Fruit fly (Drosophila melanogaster) S2 (cell line): ENCODE data around the gene CG14082.

Experiments used
- CG8478 ChIP-seq: fragments of >200 bp; optimal IDR thresholded peaks from 2 replicates; lab custom pipeline; 2018
- CTCF ChIP-seq, 2 experiments: fragments of >200 bp; optimal IDR thresholded peaks; 2 replicates each; lab custom pipeline; 2018

CG14082 gene

DNA sequence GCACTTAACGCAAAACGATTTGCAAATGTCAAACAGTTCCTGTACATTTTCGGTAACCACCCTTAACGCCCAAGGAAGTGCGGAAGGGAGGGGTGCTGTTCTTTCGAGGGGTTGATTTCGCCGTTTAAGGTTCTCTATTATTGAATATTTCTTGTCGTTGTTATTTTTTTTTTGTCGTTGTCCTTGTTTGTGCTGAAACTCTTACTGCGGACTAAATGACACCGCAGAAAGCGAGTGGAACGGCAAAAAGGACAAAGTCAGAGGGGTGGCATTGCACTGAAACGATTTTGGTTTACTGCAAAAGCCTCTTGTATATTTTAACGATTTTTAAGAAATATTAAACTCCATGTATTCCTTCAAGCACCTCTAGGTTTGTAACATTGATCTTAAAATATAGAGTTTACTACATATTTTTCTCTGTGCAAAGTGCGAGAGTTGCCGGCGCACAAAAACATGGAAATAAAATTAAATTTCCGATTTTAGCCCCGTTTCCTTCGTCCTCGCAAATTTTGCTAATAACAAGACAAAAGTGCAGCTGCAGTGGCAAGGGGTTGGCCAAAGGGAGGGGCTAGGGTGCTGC lies 13.3 kb upstream of the CG14082 start:
- TF ChIP-seq CTCF (optimal IDR thresholded peaks at IDR 0.05; lab: Kevin White, UChicago) (no peak), CG8478 (lab: Kevin White, UChicago) (no peak)

DNA sequence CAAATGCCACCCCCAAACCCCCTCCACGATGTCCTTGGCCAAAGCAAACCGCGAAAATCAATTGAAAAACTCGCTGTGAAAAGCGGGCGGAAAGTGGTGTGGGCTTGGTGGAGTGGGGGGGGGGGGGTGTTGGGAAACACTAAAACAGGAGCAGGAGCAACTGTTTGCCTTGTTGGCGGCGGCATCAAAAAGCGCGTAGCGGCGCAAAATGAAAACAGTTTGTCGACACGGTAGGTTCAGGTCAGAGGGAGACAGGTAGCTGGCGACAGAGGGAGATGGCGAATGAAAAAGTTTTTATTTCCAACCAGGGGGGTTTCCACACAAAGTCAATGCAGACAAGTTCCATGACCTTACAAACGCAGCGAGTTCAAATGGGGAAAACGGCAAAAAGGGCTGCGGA lies 12.2 kb upstream of the CG14082 start:
- TF ChIP-seq CG8478 (lab: Kevin White, UChicago) (no peak), CTCF (optimal IDR thresholded peaks at IDR 0.05; lab: Kevin White, UChicago) (no peak)

dm6 chr3L:19147169-19147568 lies 8.4 kb upstream of the CG14082 start:
- TF ChIP-seq CTCF (optimal IDR thresholded peaks at IDR 0.05; lab: Kevin White, UChicago) (no peak), CG8478 (lab: Kevin White, UChicago) (no peak)

DNA sequence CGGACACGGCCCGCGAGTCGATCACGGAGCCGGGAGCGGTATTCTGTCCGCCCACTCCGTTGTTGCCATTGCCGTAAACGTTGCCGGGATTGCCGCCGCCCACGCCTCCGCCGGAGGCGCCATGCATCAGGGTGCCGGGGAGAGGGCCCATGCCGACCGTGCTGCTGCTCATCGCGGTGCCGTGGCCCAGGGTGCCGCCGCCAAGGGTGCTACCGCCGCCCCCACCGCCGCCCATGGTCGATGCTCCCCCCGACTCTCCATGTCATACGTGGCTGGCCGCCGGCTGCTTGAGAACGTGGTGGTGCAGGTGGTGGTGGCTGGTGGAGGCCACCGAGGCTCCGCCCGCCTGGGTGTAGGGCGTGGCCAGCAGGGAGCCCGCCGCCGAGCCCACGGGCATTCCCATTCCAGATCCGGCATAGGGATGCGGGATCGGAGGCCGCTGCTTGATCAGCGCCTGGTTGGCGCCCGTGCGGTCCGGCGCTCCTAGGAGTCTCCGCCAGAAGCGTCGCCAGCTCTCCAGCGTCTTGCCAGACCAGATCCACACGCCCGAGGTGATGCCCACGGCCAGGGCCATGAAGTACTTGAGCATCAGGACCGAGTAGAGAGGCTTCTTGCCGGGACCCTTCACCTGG lies 5.3 kb upstream of the CG14082 start:
- TF ChIP-seq CG8478 (lab: Kevin White, UChicago) (no peak), CTCF (optimal IDR thresholded peaks at IDR 0.05; lab: Kevin White, UChicago) (no peak)

DNA sequence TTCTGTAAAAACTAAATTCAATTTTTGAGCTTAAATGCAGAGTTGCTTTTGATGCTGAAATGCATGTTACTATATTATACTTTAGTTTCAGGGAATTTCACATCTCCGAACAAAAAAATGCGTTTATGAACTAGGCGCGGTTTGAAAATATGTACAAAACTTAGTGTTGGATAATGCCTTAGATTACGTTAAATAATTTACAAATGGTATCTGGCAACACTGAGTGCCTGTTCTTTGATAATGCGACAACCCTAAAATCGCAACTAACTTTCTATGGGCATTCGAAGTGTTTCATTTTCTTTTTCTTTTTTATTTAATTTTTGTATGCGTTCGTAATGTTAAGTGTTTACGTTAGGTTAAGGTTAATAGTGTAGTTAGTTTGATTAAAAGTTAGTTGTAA lies 3.8 kb upstream of the CG14082 start:
- no peak for TF ChIP-seq CG8478 (lab: Kevin White, UChicago)
- no peak for TF ChIP-seq CTCF (optimal IDR thresholded peaks at IDR 0.05; lab: Kevin White, UChicago)

dm6 chr3L:19140084-19141011 lies 1.6 kb upstream of the CG14082 start:
- TF ChIP-seq CG8478 (lab: Kevin White, UChicago) (no peak), CTCF (optimal IDR thresholded peaks at IDR 0.05; lab: Kevin White, UChicago) (peak; percentile 83 to 84)

DNA sequence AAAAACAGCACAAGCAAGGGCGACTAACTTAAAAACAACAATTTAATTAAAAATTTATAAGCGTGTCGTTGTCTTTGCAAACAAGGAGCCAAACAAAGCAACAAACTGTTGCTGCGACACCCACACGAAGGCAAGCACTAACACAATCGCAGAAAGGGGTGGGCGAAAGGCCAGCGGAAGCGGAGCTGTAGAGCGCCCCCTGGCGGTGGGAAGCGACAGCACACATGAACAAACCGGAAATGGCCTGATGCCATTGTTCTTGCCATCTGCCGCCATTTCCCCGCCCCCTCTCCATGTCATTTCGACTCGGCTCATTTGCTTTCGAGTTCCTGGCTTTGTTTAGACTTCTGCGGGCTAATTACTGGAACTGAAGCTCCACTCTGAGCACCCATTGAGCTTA lies 6.2 kb downstream of the CG14082 start:
- peak; percentile 77 to 82 for TF ChIP-seq CTCF (optimal IDR thresholded peaks at IDR 0.05; lab: Kevin White, UChicago)
- TF ChIP-seq CG8478 (lab: Kevin White, UChicago), result no peak

- no peak for TF ChIP-seq CTCF (optimal IDR thresholded peaks at IDR 0.05; lab: Kevin White, UChicago)
- TF ChIP-seq CG8478 (lab: Kevin White, UChicago), result no peak
Measured at dm6 chr3L:19129565-19129964, 9.2 kb downstream of the CG14082 start, which contains the start of gene Spn75F. TSS of gene Spn75F (minus strand) at chr3L:19129665.

- TF ChIP-seq CTCF (optimal IDR thresholded peaks at IDR 0.05; lab: Kevin White, UChicago), result no peak
- no peak for TF ChIP-seq CG8478 (lab: Kevin White, UChicago)
Measured at dm6 chr3L:19100188-19100587, 38.6 kb downstream of the CG14082 start, which contains the start of gene Gem2. TSS of gene Gem2 (minus strand) at chr3L:19100363.

dm6 chr3L:19097665-19098082 lies 41.1 kb downstream of the CG14082 start, which contains the start of the genes Naxd and CG14079:
TSS of gene Naxd (minus strand) at chr3L:19097709.
TSS of gene CG14079 (plus strand) at chr3L:19097999.
- TF ChIP-seq CG8478 (lab: Kevin White, UChicago), result no peak
- no peak for TF ChIP-seq CTCF (optimal IDR thresholded peaks at IDR 0.05; lab: Kevin White, UChicago)

DNA sequence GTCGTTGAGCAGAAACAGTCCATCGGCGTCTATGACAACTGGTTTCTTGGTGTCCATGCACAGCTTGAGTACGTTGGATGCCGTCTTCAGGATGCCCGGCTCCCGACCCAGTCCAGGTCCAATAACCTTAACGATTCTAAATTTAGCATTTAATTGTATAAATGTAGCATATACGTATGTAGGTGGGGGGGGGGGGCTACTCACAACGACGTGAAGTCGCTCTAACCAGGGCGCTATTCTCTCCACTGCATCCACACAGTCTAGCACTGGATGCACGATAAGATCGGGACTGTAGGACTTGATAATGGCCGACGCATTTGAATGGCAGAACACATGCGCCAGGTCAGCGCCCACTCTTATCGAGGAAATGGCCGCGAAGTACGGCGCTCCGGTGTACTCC lies 41.7 kb downstream of the CG14082 start:
- no peak for TF ChIP-seq CG8478 (lab: Kevin White, UChicago)
- no peak for TF ChIP-seq CTCF (optimal IDR thresholded peaks at IDR 0.05; lab: Kevin White, UChicago)

- no peak for TF ChIP-seq CG8478 (lab: Kevin White, UChicago)
- no peak for TF ChIP-seq CTCF (optimal IDR thresholded peaks at IDR 0.05; lab: Kevin White, UChicago)
Measured at dm6 chr3L:19096032-19096431, 42.7 kb downstream of the CG14082 start, which contains the start of gene CNPYb. TSS of gene CNPYb (minus strand) at chr3L:19096217.

DNA sequence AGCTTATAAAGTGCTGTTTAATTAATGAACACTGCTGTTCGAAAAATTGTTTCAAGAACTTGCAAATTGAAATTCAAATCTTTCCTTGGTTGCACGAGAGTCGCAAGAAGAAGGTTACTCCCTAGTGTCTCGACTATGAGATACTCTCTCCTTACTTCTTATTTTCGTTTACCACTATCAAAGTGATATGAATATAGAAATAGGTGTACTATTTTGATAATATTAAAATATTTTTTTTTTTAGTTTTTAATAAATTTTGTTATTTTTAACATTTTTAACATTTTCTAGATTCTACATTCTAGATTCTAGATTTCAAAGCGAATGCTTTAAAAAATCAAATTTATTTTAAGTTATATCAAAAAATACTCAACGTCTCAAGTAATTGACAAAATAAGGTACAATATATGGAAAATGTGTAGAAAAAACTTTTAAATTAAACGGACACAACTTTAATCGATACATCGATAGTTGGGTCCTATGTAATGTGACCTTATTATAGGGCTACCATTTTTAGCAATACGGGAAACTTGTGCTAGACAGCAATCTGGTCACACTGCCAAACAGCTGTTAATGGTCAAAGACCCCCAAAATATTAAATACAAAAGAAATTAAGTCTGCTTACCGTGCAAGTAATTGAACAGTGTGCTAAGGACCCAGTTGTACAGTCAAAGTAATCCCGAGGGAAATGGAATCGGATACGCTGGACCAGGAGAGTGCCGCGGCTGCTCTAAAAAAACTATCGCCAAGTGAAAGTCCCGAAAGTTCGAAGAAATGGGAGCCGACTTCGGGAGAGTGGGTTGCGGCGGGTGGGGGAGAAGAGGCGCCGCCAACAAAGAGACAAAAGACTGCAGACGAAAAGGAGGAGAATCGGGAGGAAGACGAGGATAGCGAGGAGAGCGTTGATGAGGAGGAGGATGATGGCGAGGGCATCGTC lies 46.4 kb downstream of the CG14082 start, which contains the start of gene MESR6:
TSS of gene MESR6 (plus strand) at position 546 of the 934 bp plus-strand sequence.
- peak in 1 of 2 experiments; percentile 21 for TF ChIP-seq CTCF (optimal IDR thresholded peaks at IDR 0.05; lab: Kevin White, UChicago)
- TF ChIP-seq CG8478 (lab: Kevin White, UChicago), result no peak
